Worm (Caenorhabditis elegans) whole organism, L1 larva: Measurements from ENCODE around the gene fbxb-53.

Experiments
- alr-1 ChIP-seq: fragments of 200-800 bp; sonication (Bioruptor generic); optimal IDR thresholded peaks from 2 replicates; lab custom pipeline; 2018; ENCODE audit warnings: borderline replicate concordance, mild to moderate bottlenecking, missing genetic modification characterization, missing compliant biosample characterization
- fkh-10 ChIP-seq: sonication (generic microtip); optimal IDR thresholded peaks from 2 replicates; lab custom pipeline; 2017; ENCODE audit warnings: missing biosample characterization, missing genetic modification reagents, missing genetic modification characterization
- lir-3 ChIP-seq: sonication (generic microtip); optimal IDR thresholded peaks from 2 replicates; lab custom pipeline; 2016; ENCODE audit warnings: mild to moderate bottlenecking, missing genetic modification characterization, moderate library complexity, missing compliant biosample characterization; ENCODE audit not compliant: poor library complexity
- nhr-11 ChIP-seq: fragments of 150-350 bp; optimal IDR thresholded peaks from 2 replicates; lab custom pipeline; 2014; ENCODE audit warnings: missing biosample characterization, missing genetic modification characterization
- nhr-77 ChIP-seq: fragments of 150-350 bp; optimal IDR thresholded peaks from 2 replicates; lab custom pipeline; 2014; ENCODE audit warnings: missing biosample characterization, missing genetic modification characterization
- pax-3 ChIP-seq: fragments of 200-800 bp; sonication (Bioruptor generic); optimal IDR thresholded peaks from 2 replicates; lab custom pipeline; 2018; ENCODE audit warnings: mild to moderate bottlenecking, missing genetic modification characterization, moderate library complexity, missing compliant biosample characterization
- pqm-1 ChIP-seq: sonication (generic microtip); optimal IDR thresholded peaks from 3 replicates; lab custom pipeline; 2017; ENCODE audit warnings: missing biosample characterization, missing genetic modification characterization
- sptf-1 ChIP-seq: fragments of 150-350 bp; optimal IDR thresholded peaks from 2 replicates; lab custom pipeline; 2014; ENCODE audit warnings: missing biosample characterization, missing genetic modification characterization
- tbx-2 ChIP-seq: sonication (generic microtip); optimal IDR thresholded peaks from 2 replicates; lab custom pipeline; 2016; ENCODE audit warnings: missing genetic modification characterization, missing compliant biosample characterization
- unc-130 ChIP-seq: fragments of 150-350 bp; optimal IDR thresholded peaks from 2 replicates; lab custom pipeline; 2017; ENCODE audit warnings: missing biosample characterization, missing genetic modification characterization, inconsistent platforms
- unc-86 ChIP-seq: sonication (generic microtip); optimal IDR thresholded peaks from 2 replicates; lab custom pipeline; 2016; ENCODE audit warnings: missing genetic modification characterization, missing compliant biosample characterization
- zip-4 ChIP-seq: fragments of 200-800 bp; sonication (Bioruptor generic); optimal IDR thresholded peaks from 2 replicates; lab custom pipeline; 2018; ENCODE audit warnings: mild to moderate bottlenecking, missing genetic modification characterization, moderate library complexity, missing compliant biosample characterization

ce11 chrII:1750413-1750812 lies 6.3 kb upstream of the fbxb-53 start, which contains the start of the genes F36H5.13 and F36H5.8:
- TF ChIP-seq unc-130 (tag; lab: Kevin White, UChicago), result no peak
- TF ChIP-seq pax-3, result no peak
- TF ChIP-seq tbx-2, result no peak
- TF ChIP-seq sptf-1 (tag; lab: Kevin White, UChicago), result no peak
- TF ChIP-seq nhr-77 (tag; lab: Kevin White, UChicago), result no peak
- no peak for TF ChIP-seq fkh-10 (GFP tag; lab: Kevin White, UChicago)
- TF ChIP-seq alr-1 (tag; lab: Kevin White, UChicago), result no peak
- no peak for TF ChIP-seq unc-86 (tag; lab: Kevin White, UChicago)
- TF ChIP-seq pqm-1 (tag; lab: Kevin White, UChicago), result no peak
- TF ChIP-seq nhr-11 (tag; lab: Kevin White, UChicago), result no peak
- TF ChIP-seq zip-4 (GFP tag; lab: Kevin White, UChicago), result no peak
- TF ChIP-seq lir-3 (tag; lab: Kevin White, UChicago), result no peak
